Fruit fly (Drosophila melanogaster): Measurements from ENCODE around the gene CG4440.

CG4440 gene

DNA sequence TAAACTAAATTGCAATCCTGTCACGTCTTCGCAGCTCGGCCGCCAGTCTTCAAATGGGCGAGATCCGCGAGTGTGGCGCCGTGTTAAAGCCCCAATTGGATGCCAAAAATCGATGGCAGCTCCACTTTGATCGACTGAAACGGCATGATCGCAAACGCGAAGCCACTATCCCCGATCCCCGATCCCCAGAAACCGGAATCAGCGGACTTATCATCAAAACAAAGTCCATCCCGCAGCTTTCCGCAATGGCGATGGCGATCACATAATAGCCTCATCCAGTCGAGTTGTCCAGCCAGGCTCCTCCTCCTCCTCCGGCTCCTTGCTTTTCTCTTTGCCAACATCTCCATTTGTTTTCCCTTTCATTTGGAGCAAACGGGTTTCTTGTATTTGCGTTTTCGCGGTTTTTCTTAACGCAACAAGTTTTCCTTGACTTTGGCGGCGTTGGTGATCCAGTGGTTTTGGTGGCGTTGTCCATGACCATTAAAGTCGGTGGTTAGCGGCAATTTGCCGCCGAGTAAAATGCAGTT lies 36.7 kb upstream of the CG4440 start, which contains the start of gene CG13258:
CG13258 (minus strand) TSS at position 51 of the 527 bp plus-strand sequence.
- TF ChIP-seq EcR (GFP tag; optimal IDR thresholded peaks at IDR 0.05) (no peak), psq (optimal IDR thresholded peaks at IDR 0.05) (no peak), pan (optimal IDR thresholded peaks at IDR 0.05) (no peak), usp (GFP tag; optimal IDR thresholded peaks at IDR 0.05) (no peak), Dll (optimal IDR thresholded peaks at IDR 0.05) (no peak), CG8478 (optimal IDR thresholded peaks at IDR 0.05) (no peak)

DNA sequence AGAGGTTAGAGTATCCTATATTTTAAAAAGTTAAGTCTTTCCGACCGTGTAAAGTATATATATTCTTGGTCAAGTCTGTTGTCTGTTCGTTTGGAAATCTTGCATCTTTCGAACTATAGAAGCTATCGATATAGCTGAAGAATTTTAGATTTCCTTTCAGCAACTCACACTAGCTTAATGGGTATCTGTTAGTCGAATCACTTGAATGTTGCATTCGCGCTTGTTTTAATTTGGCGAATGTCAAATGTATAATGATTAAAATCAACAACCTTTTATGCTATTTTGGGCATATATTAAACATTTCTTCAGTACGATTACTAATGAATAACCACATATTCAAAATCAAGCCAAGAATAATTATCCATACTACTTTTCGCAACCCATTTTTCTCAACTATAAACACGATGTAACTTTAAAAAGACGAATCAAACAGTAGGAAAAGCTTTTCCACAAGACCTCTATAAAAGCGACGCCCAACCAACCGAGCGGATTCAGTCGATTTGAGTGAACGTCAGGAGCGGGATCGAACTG lies 36.0 kb upstream of the CG4440 start, which contains the start of gene Cyp303a1:
Cyp303a1 (plus strand) TSS at position 481 of the 531 bp plus-strand sequence.
- TF ChIP-seq Dll (optimal IDR thresholded peaks at IDR 0.05) (no peak), psq (optimal IDR thresholded peaks at IDR 0.05) (no peak), usp (GFP tag; optimal IDR thresholded peaks at IDR 0.05) (no peak), CG8478 (optimal IDR thresholded peaks at IDR 0.05) (no peak), EcR (GFP tag; optimal IDR thresholded peaks at IDR 0.05) (no peak), pan (optimal IDR thresholded peaks at IDR 0.05) (no peak)

DNA sequence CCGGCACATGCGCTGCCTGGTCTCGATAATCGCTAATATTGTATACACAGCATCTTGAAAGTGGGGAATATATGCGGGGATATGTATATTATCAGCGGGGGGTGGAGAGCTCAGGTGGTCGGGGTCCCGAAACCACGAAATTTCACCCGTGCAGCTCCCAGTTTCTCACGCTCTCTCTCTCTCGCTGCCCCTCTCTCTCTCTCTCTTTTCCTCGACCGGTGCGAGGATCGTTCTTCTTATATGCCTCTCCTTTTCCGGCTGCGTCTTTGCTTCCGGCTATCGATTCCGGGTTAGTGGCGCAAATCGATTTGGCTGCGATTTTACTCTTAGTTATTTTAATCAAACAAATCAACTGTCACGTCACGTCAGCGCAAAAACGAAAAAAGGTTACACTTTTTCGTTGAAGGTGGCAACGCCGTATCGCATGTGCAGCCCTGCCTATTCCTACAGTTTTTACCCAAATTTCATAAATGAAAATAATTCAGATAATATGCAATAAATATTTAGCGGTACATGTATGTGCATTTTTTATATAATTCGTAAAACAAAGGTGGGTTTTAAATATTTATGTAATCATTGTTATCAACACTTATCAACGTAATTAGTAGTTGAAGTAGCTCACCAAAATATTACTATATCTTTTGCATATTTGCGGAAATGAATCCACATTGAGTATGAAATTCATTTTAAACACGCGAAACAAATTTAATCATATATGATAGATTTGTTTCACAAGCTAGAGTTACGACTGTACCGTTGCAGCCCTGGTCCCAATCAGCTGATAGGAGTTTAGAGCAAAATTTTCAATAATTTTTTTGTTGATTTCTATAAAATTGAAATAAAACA lies 30.0 kb upstream of the CG4440 start, which contains the start of the genes heix and CG17328:
heix (minus strand) TSS at position 393 of the 846 bp plus-strand sequence.
CG17328 (plus strand) TSS at position 478 of the 846 bp plus-strand sequence.
- TF ChIP-seq psq (optimal IDR thresholded peaks at IDR 0.05) (no peak), pan (optimal IDR thresholded peaks at IDR 0.05) (no peak), CG8478 (optimal IDR thresholded peaks at IDR 0.05) (no peak), usp (GFP tag; optimal IDR thresholded peaks at IDR 0.05) (no peak), EcR (GFP tag; optimal IDR thresholded peaks at IDR 0.05) (no peak), Dll (optimal IDR thresholded peaks at IDR 0.05) (no peak)

DNA sequence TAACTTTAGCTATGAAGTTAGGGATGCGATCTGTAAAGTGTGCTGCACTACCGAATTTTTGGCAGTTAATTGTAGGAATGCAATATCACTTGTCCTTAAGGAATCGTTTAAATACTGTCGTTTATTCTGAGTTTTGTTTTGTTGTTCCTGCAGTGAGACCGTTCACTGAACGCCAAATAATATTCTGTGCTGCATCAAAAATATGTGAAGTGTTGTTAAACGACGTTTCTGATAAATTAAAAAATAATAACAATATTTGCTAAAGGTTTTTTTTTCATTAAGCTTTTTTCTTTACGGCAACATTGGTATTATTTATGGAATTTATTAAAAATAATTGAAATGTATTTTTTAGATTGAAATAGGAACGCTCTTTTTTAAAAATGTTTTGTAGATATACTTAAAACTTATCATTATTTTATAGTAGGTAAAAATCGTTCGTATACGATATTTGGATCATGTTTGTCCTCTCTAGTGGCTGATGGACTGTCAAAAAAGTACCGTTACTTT lies 26.9 kb upstream of the CG4440 start, which contains the start of gene GMF:
GMF (minus strand) TSS at position 182 of the 507 bp plus-strand sequence.
- TF ChIP-seq CG8478 (optimal IDR thresholded peaks at IDR 0.05) (no peak), Dll (optimal IDR thresholded peaks at IDR 0.05) (no peak), EcR (GFP tag; optimal IDR thresholded peaks at IDR 0.05) (no peak), usp (GFP tag; optimal IDR thresholded peaks at IDR 0.05) (no peak), psq (optimal IDR thresholded peaks at IDR 0.05) (no peak), pan (optimal IDR thresholded peaks at IDR 0.05) (no peak)

DNA sequence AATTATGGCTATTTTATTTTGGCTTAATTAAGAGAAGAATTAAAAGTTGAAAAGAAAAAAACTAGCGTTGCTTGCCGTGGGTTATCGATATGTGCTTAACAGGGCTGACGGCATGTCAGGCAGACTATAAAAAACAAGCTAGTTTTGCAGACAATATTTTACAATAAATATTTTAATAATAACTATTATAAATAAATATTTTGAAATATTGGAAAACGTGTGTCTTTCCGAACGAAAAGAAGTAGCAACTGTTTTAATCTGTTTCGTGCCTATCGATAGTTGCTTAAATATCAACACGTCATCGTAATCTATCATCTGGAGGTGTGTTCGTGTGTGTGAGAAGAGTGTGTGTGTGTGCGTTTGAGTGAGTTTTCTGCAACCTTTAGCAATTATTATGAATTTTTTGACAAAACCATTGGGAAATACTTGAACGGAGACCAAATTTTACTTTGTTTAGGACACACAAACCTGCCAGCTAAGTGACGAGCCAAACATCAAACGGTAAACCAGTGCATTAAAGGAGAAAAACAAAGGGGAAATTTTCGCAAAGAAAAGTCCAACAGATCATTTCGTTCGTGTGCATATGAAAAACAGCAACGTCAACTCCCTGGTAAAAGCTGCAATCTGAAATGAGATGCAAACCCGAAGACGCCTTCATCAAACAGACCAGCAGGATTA lies 22.6 kb upstream of the CG4440 start, which contains the start of the genes CG5861 and Syx5:
CG5861 (minus strand) TSS at position 273 of the 678 bp plus-strand sequence.
Syx5 (plus strand) TSS at position 321 of the 678 bp plus-strand sequence.
- no peak for TF ChIP-seq EcR (GFP tag; optimal IDR thresholded peaks at IDR 0.05)
- TF ChIP-seq pan (optimal IDR thresholded peaks at IDR 0.05): no peak
- no peak for TF ChIP-seq CG8478 (optimal IDR thresholded peaks at IDR 0.05)
- TF ChIP-seq Dll (optimal IDR thresholded peaks at IDR 0.05): no peak
- TF ChIP-seq psq (optimal IDR thresholded peaks at IDR 0.05): no peak
- no peak for TF ChIP-seq usp (GFP tag; optimal IDR thresholded peaks at IDR 0.05)

DNA sequence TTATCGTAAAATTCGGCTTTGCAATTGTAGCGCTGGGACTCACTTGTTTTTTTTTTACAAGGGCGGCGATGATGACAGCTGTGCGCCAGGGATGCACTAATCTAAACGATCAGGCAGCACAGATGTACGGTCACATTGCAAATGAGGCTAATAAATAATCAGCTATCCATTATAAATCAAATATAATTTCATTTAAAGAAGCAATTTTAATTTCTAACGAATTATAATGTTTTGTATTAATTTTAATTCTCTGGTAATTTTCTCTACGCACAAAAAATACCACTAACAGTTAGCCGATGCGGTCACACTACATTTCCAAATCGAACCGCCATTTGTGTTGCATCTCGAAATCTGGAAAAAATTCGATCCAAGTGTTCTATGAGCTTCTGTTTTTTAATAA lies 19.1 kb upstream of the CG4440 start, which contains the start of the genes cni and fzy:
cni (minus strand) TSS at position 79 of the 400 bp plus-strand sequence.
fzy (plus strand) TSS at position 309 of the 400 bp plus-strand sequence.
- no peak for TF ChIP-seq usp (GFP tag; optimal IDR thresholded peaks at IDR 0.05)
- TF ChIP-seq Dll (optimal IDR thresholded peaks at IDR 0.05): no peak

DNA sequence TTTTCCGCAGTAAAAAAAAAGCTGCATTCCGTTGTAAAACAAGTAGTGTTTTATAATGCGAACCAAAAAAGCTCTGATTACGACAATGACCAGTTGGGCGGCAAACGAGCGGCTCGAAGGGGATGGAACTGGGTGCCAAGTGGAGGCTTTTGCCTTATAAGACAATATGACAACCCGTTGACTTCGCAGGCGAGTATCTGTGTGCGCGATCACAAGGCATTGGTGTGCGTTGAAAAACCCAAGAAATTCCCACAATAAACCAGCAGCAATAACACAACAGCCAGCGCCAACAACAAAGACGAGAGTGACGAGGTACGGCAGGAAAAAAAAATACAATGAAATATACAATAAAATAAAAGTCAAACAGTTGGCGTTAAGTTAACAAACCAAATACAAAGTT lies 14.7 kb upstream of the CG4440 start:
- no peak for TF ChIP-seq psq (optimal IDR thresholded peaks at IDR 0.05)
- no peak for TF ChIP-seq Dll (optimal IDR thresholded peaks at IDR 0.05)
- TF ChIP-seq CG8478 (optimal IDR thresholded peaks at IDR 0.05): no peak
- TF ChIP-seq usp (GFP tag; optimal IDR thresholded peaks at IDR 0.05): no peak

DNA sequence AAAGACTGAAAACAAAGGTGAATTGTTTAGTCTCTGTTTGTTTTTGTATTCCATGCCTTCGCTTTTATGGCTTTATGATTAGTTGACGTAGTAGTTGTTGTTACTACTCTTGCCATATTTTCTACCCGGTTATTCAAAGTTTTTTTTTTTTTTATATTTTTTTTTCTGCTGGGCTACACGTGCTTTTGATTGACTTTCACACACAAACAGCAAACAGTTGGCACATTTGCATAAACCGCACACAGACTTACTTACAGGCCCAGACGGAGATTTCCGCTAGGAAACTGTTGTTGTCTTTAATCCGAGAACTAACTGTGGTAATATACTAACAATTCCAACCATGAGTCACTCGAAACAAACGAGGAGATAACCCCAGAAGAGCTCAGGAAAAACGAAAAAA lies 13.9 kb upstream of the CG4440 start:
- TF ChIP-seq psq (optimal IDR thresholded peaks at IDR 0.05) (no peak), EcR (GFP tag; optimal IDR thresholded peaks at IDR 0.05) (no peak), pan (optimal IDR thresholded peaks at IDR 0.05) (no peak), usp (GFP tag; optimal IDR thresholded peaks at IDR 0.05) (no peak), CG8478 (optimal IDR thresholded peaks at IDR 0.05) (no peak), Dll (optimal IDR thresholded peaks at IDR 0.05) (no peak)

DNA sequence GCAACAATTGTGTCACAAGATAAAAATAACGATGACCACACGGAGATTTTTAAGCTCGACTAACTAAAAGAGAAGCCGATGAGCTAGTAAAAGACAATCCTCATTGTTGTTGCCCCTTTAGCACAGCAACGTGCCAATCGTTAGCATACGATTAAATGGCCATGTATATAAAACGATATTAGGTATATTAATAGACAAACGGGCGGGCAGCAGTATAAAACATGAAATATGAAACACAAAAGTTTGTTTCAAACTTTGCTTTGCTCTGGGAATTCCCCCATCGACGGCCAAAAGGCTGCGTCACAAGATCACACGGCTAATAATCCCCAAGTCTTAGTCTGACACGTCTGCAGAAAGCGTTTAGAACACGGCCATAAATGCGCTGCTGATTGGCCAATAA lies 13.3 kb upstream of the CG4440 start:
- TF ChIP-seq usp (GFP tag; optimal IDR thresholded peaks at IDR 0.05) (no peak), pan (optimal IDR thresholded peaks at IDR 0.05) (no peak), Dll (optimal IDR thresholded peaks at IDR 0.05) (no peak), psq (optimal IDR thresholded peaks at IDR 0.05) (no peak), EcR (GFP tag; optimal IDR thresholded peaks at IDR 0.05) (no peak), CG8478 (optimal IDR thresholded peaks at IDR 0.05) (no peak)

DNA sequence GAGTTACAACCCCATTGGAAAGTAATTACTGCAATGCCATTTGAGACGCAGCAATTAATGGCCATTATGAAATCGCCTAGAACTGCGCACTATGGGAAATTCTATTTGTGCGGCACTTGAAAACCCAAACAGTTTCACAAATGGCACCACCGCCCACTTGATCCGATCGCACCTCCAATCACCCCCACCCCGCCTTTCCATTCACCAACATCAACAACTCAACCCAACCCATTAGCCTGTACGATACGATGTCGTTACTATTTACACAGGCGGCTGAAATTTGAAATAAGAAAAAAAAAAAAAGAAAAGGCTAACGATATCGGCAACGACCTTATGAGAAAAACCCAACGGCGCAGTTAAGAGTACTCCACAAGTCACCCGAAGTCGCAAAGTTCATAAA lies 12.6 kb upstream of the CG4440 start:
- TF ChIP-seq usp (GFP tag; optimal IDR thresholded peaks at IDR 0.05) (no peak), pan (optimal IDR thresholded peaks at IDR 0.05) (no peak), Dll (optimal IDR thresholded peaks at IDR 0.05) (no peak), psq (optimal IDR thresholded peaks at IDR 0.05) (no peak), CG8478 (optimal IDR thresholded peaks at IDR 0.05) (no peak)

Measured in whole organism.